Worm (Caenorhabditis elegans) whole organism, late embryonic: ENCODE measurements around the gene set-25.

Source experiments
- ama-1 ChIP-seq: fragments of 150-350 bp; optimal IDR thresholded peaks from 2 replicates; lab custom pipeline; 2014
- fkh-10 ChIP-seq: fragments of 150-350 bp; optimal IDR thresholded peaks from 2 replicates; lab custom pipeline; 2014; ENCODE audit warnings: missing biosample characterization, missing genetic modification reagents, missing genetic modification characterization
- lin-11 ChIP-seq: fragments of 200-800 bp; sonication (Bioruptor generic); optimal IDR thresholded peaks from 2 replicates; lab custom pipeline; 2018; ENCODE audit warnings: mild to moderate bottlenecking, missing genetic modification characterization, missing compliant biosample characterization
- nhr-11 ChIP-seq: fragments of 150-350 bp; optimal IDR thresholded peaks from 2 replicates; lab custom pipeline; 2014; ENCODE audit warnings: missing biosample characterization, missing genetic modification characterization

- TF ChIP-seq fkh-10 (GFP tag; lab: Kevin White, UChicago), result no peak
- TF ChIP-seq lin-11 (tag; lab: Kevin White, UChicago), result no peak
- TF ChIP-seq nhr-11 (tag; lab: Kevin White, UChicago), result no peak
- no peak for TF ChIP-seq ama-1 (lab: Kevin White, UChicago)
Measured at ce11 chrIII:13285421-13285820, 7.5 kb downstream of the set-25 start, which contains the start of gene F56A8.8.
